Worm (Caenorhabditis elegans): Measurements from ENCODE around the gene F26A1.9.

DNA sequence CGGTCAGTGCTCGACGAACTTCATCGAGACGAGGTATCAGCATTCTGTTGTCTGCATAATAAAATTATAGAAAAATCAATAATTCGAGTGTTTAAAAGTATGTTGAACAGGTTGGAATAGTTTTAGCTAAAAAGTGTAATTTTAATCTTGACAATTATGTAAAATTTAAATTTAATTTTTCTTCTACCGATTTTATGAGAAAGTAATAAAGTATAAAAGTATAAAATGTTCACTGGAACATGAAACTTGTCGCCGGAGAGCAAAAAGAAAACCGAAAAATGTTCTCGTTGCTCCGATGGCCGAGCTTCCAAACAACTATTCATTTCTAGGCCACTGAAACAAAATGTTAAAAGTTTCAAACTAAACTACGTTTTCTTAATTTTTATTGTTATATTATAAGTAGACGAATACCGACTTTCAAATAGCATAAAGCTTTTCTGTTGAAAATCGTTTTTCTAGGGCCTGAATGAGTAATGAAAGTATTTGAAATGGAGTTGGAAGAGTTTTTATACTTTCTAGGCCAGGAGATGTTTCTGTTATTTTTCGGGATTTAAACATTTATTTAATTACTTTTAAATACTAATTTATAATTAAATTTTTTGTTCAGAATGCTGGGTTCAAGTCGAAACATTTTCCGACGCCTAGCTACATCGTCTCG is 32.5 kb upstream of the F26A1.9 start, which contains the start of the genes C35D10.10 and C35D10.5:
- TF ChIP-seq aly-2 (tag; optimal IDR thresholded peaks at IDR 0.05), result no peak
- no peak for TF ChIP-seq nhr-25 (tag; optimal IDR thresholded peaks at IDR 0.05)
- no peak for TF ChIP-seq pha-4 (tag; optimal IDR thresholded peaks at IDR 0.05)
- no peak for TF ChIP-seq elt-3 (tag; optimal IDR thresholded peaks at IDR 0.05)
- no peak for TF ChIP-seq nhr-76 (tag; optimal IDR thresholded peaks at IDR 0.05)
- TF ChIP-seq ztf-11 (tag; optimal IDR thresholded peaks at IDR 0.05), result no peak
- TF ChIP-seq nhr-12 (tag; optimal IDR thresholded peaks at IDR 0.05), result no peak
- no peak for TF ChIP-seq ztf-4 (tag; optimal IDR thresholded peaks at IDR 0.05)
